Fruit fly (Drosophila melanogaster) whole organism, adult: ENCODE data around the gene CG5861.

Source experiments
- CG11617 ChIP-seq: fragments of 200-800 bp; sonication (Bioruptor generic); optimal IDR thresholded peaks from 2 replicates; lab custom pipeline; 2017; ENCODE audit warnings: mild to moderate bottlenecking, missing biosample characterization, missing genetic modification reagents, missing genetic modification characterization
- CG12768 ChIP-seq: fragments of 200-800 bp; sonication (Bioruptor generic); optimal IDR thresholded peaks from 2 replicates; lab custom pipeline; 2017; ENCODE audit warnings: missing biosample characterization, missing genetic modification characterization, mild to moderate bottlenecking, moderate library complexity, missing genetic modification reagents
- CG14711 ChIP-seq: fragments of 200-800 bp; sonication (Bioruptor generic); optimal IDR thresholded peaks from 2 replicates; lab custom pipeline; 2018; ENCODE audit warnings: missing biosample characterization, mild to moderate bottlenecking, missing genetic modification characterization, moderate library complexity
- CG1620 ChIP-seq: fragments of 200-800 bp; sonication (Bioruptor generic); optimal IDR thresholded peaks from 2 replicates; lab custom pipeline; 2016; ENCODE audit warnings: missing biosample characterization, missing genetic modification characterization
- CG33017 ChIP-seq: fragments of 200-800 bp; sonication (Bioruptor generic); optimal IDR thresholded peaks from 2 replicates; lab custom pipeline; 2018; ENCODE audit warnings: missing biosample characterization, mild to moderate bottlenecking, missing genetic modification characterization, moderate library complexity
- CG5204 ChIP-seq: fragments of 200-800 bp; sonication (Bioruptor generic); optimal IDR thresholded peaks from 2 replicates; lab custom pipeline; 2016; ENCODE audit warnings: missing biosample characterization, missing genetic modification characterization
- CG7045 ChIP-seq: fragments of 200-800 bp; sonication (Bioruptor generic); optimal IDR thresholded peaks from 2 replicates; lab custom pipeline; 2017; ENCODE audit warnings: missing biosample characterization, mild to moderate bottlenecking, missing genetic modification characterization
- CG7101 ChIP-seq: fragments of 200-800 bp; sonication (Bioruptor generic); optimal IDR thresholded peaks from 2 replicates; lab custom pipeline; 2018; ENCODE audit warnings: missing biosample characterization, mild to moderate bottlenecking, missing genetic modification characterization, moderate library complexity
- Clk ChIP-seq: fragments of 200-800 bp; sonication (Bioruptor generic); optimal IDR thresholded peaks from 2 replicates; lab custom pipeline; 2017; ENCODE audit warnings: missing biosample characterization, missing genetic modification characterization
- Crg-1 ChIP-seq: fragments of 200-800 bp; sonication (Bioruptor generic); optimal IDR thresholded peaks from 2 replicates; lab custom pipeline; 2016; ENCODE audit warnings: missing biosample characterization, missing genetic modification characterization
- Hr96 ChIP-seq: fragments of 200-800 bp; sonication (Bioruptor generic); optimal IDR thresholded peaks from 2 replicates; lab custom pipeline; 2016; ENCODE audit warnings: missing biosample characterization, missing genetic modification characterization
- Mnt ChIP-seq: fragments of 200-800 bp; sonication (Bioruptor generic); optimal IDR thresholded peaks from 2 replicates; lab custom pipeline; 2016; ENCODE audit warnings: missing biosample characterization, mild to moderate bottlenecking, missing genetic modification characterization
- bab1 ChIP-seq: fragments of 200-800 bp; sonication (Bioruptor generic); optimal IDR thresholded peaks from 3 replicates; lab custom pipeline; 2019; ENCODE audit warnings: missing biosample characterization, mild to moderate bottlenecking, missing genetic modification characterization, moderate library complexity
- cic ChIP-seq: fragments of 200-800 bp; sonication (Bioruptor generic); optimal IDR thresholded peaks from 2 replicates; lab custom pipeline; 2017; ENCODE audit warnings: missing biosample characterization, mild to moderate bottlenecking, missing genetic modification characterization, moderate library complexity
- cnc ChIP-seq, 2 experiments: fragments of >200 bp; optimal IDR thresholded peaks; 2 replicates each; lab custom pipeline; 2017
- kay ChIP-seq: fragments of 200-800 bp; sonication (Bioruptor generic); peaks from one replicate; lab custom pipeline; 2016; ENCODE audit warnings: missing biosample characterization, missing genetic modification characterization, borderline replicate concordance
- ovo ChIP-seq: fragments of 200-800 bp; sonication (Bioruptor generic); optimal IDR thresholded peaks from 2 replicates; lab custom pipeline; 2016; ENCODE audit warnings: missing biosample characterization, missing genetic modification characterization
- pad ChIP-seq: fragments of 200-800 bp; sonication (Bioruptor generic); optimal IDR thresholded peaks from 3 replicates; lab custom pipeline; 2017; ENCODE audit warnings: missing biosample characterization, missing genetic modification characterization, mild to moderate bottlenecking, moderate library complexity, missing genetic modification reagents
- tj ChIP-seq: fragments of 200-800 bp; sonication (Bioruptor generic); optimal IDR thresholded peaks from 3 replicates; lab custom pipeline; 2017; ENCODE audit warnings: missing biosample characterization, mild to moderate bottlenecking, missing genetic modification characterization, moderate library complexity
- toe ChIP-seq: fragments of 200-800 bp; sonication (Bioruptor generic); optimal IDR thresholded peaks from 2 replicates; lab custom pipeline; 2016; ENCODE audit warnings: missing biosample characterization, missing genetic modification characterization

Gene CG5861

dm6 chr2L:16323544-16323943 is 16.4 kb upstream of the CG5861 start:
- TF ChIP-seq CG12768 (GFP tag; lab: Kevin White, UChicago), result no peak
- no peak for TF ChIP-seq Clk
- no peak for TF ChIP-seq CG7101 (tag; lab: Kevin White, UChicago)
- no peak for TF ChIP-seq tj (GFP tag; lab: Kevin White, UChicago)

- TF ChIP-seq kay (peak; percentile 22), pad (no peak)
Measured at dm6 chr2L:16321872-16322631, 15.0 kb upstream of the CG5861 start.

- TF ChIP-seq cic (GFP tag; lab: Kevin White, UChicago), result no peak
- no peak for TF ChIP-seq kay
- no peak for TF ChIP-seq toe
- no peak for TF ChIP-seq bab1 (GFP tag; lab: Kevin White, UChicago)
- TF ChIP-seq Crg-1, result no peak
- TF ChIP-seq CG7101 (tag; lab: Kevin White, UChicago), result no peak
- TF ChIP-seq cnc (optimal IDR thresholded peaks at IDR 0.05; lab: Kevin White, UChicago), result no peak
- no peak for TF ChIP-seq Clk
- TF ChIP-seq Hr96 (GFP tag; lab: Kevin White, UChicago), result no peak
- no peak for TF ChIP-seq CG5204 (GFP tag; lab: Kevin White, UChicago)
- no peak for TF ChIP-seq ovo
Measured at dm6 chr2L:16321209-16321608, 14.1 kb upstream of the CG5861 start.

dm6 chr2L:16320428-16320827 is 13.3 kb upstream of the CG5861 start:
- no peak for TF ChIP-seq CG33017 (tag; lab: Kevin White, UChicago)
- no peak for TF ChIP-seq ovo
- no peak for TF ChIP-seq CG14711 (tag; lab: Kevin White, UChicago)
- no peak for TF ChIP-seq Hr96 (GFP tag; lab: Kevin White, UChicago)
- no peak for TF ChIP-seq CG5204 (GFP tag; lab: Kevin White, UChicago)
- TF ChIP-seq toe, result no peak

dm6 chr2L:16319743-16320142 is 12.6 kb upstream of the CG5861 start:
- TF ChIP-seq Crg-1, result no peak
- TF ChIP-seq bab1 (GFP tag; lab: Kevin White, UChicago), result no peak
- peak; percentile 20 for TF ChIP-seq CG7045 (GFP tag; lab: Kevin White, UChicago)
- TF ChIP-seq cnc (optimal IDR thresholded peaks at IDR 0.05; lab: Kevin White, UChicago), result no peak
- TF ChIP-seq CG14711 (tag; lab: Kevin White, UChicago), result no peak
- TF ChIP-seq Hr96 (GFP tag; lab: Kevin White, UChicago), result no peak
- peak; percentile 88 for TF ChIP-seq cic (GFP tag; lab: Kevin White, UChicago)
- TF ChIP-seq Mnt, result peak; percentile 45
- TF ChIP-seq kay, result peak; percentile 82
- TF ChIP-seq pad, result peak; percentile 14
- TF ChIP-seq CG7101 (tag; lab: Kevin White, UChicago), result no peak
- peak; percentile 22 for TF ChIP-seq tj (GFP tag; lab: Kevin White, UChicago)
- TF ChIP-seq ovo, result no peak
- no peak for TF ChIP-seq CG5204 (GFP tag; lab: Kevin White, UChicago)
- no peak for TF ChIP-seq toe
- TF ChIP-seq CG1620 (GFP tag; lab: Kevin White, UChicago), result no peak
- TF ChIP-seq CG33017 (tag; lab: Kevin White, UChicago), result peak; percentile 36
- peak; percentile 32 for TF ChIP-seq Clk
- no peak for TF ChIP-seq CG11617 (GFP tag; lab: Kevin White, UChicago)
- TF ChIP-seq CG12768 (GFP tag; lab: Kevin White, UChicago), result peak; percentile 52

- no peak for TF ChIP-seq cnc (optimal IDR thresholded peaks at IDR 0.05; lab: Kevin White, UChicago)
- peak; percentile 26 for TF ChIP-seq cic (GFP tag; lab: Kevin White, UChicago)
- peak; percentile 9 for TF ChIP-seq CG7045 (GFP tag; lab: Kevin White, UChicago)
- peak; percentile 7 for TF ChIP-seq CG7101 (tag; lab: Kevin White, UChicago)
- peak; percentile 46 for TF ChIP-seq Mnt
- TF ChIP-seq Crg-1, result peak; percentile 71
- TF ChIP-seq CG11617 (GFP tag; lab: Kevin White, UChicago), result no peak
- peak; percentile 41 for TF ChIP-seq CG1620 (GFP tag; lab: Kevin White, UChicago)
- no peak for TF ChIP-seq CG5204 (GFP tag; lab: Kevin White, UChicago)
- peak; percentile 70 for TF ChIP-seq kay
- no peak for TF ChIP-seq toe
- peak; percentile 34 for TF ChIP-seq CG12768 (GFP tag; lab: Kevin White, UChicago)
- peak; percentile 72 for TF ChIP-seq tj (GFP tag; lab: Kevin White, UChicago)
- TF ChIP-seq CG14711 (tag; lab: Kevin White, UChicago), result no peak
- TF ChIP-seq bab1 (GFP tag; lab: Kevin White, UChicago), result no peak
- TF ChIP-seq Clk, result no peak
- peak; percentile 27 for TF ChIP-seq ovo
- no peak for TF ChIP-seq Hr96 (GFP tag; lab: Kevin White, UChicago)
- TF ChIP-seq pad, result no peak
- TF ChIP-seq CG33017 (tag; lab: Kevin White, UChicago), result no peak
Measured at dm6 chr2L:16317777-16318610, 10.9 kb upstream of the CG5861 start.
